Worm (Caenorhabditis elegans) whole organism, L2 larva: ENCODE data around the gene mtl-2.

ENCODE experiments used
- C34F6.9 ChIP-seq: fragments of 150-350 bp; optimal IDR thresholded peaks from 2 replicates; lab custom pipeline; 2014; ENCODE audit warnings: missing biosample characterization, missing genetic modification characterization
- F13H6.1 ChIP-seq: sonication (generic microtip); optimal IDR thresholded peaks from 2 replicates; lab custom pipeline; 2016; ENCODE audit warnings: missing genetic modification characterization, missing compliant biosample characterization
- R02D3.7 ChIP-seq: fragments of 150-350 bp; optimal IDR thresholded peaks from 2 replicates; lab custom pipeline; 2014; ENCODE audit warnings: missing biosample characterization, missing genetic modification characterization
- Y55F3AM.14 ChIP-seq: fragments of 200-800 bp; sonication (Bioruptor generic); optimal IDR thresholded peaks from 2 replicates; lab custom pipeline; 2018; ENCODE audit warnings: mild to moderate bottlenecking, missing genetic modification characterization, missing compliant biosample characterization
- ZK546.5 ChIP-seq: sonication (generic microtip); optimal IDR thresholded peaks from 2 replicates; lab custom pipeline; 2017; ENCODE audit warnings: missing biosample characterization, missing genetic modification characterization
- alr-1 ChIP-seq: fragments of 150-350 bp; optimal IDR thresholded peaks from 2 replicates; lab custom pipeline; 2014; ENCODE audit warnings: missing biosample characterization, missing genetic modification characterization
- aly-2 ChIP-seq: fragments of 150-350 bp; optimal IDR thresholded peaks from 2 replicates; lab custom pipeline; 2014; ENCODE audit warnings: missing biosample characterization, missing genetic modification characterization
- ama-1 ChIP-seq: fragments of 150-350 bp; optimal IDR thresholded peaks from 2 replicates; lab custom pipeline; 2018; ENCODE audit warnings: inconsistent platforms
- blmp-1 ChIP-seq: sonication (generic microtip); optimal IDR thresholded peaks from 2 replicates; lab custom pipeline; 2017; ENCODE audit warnings: missing genetic modification characterization, mild to moderate bottlenecking, missing compliant biosample characterization, antibody characterized with exemption, moderate library complexity; ENCODE audit not compliant: insufficient read depth
- ceh-16 ChIP-seq: fragments of 150-350 bp; optimal IDR thresholded peaks from 2 replicates; lab custom pipeline; 2014; ENCODE audit warnings: missing biosample characterization, missing genetic modification characterization
- ceh-82 ChIP-seq: fragments of 150-350 bp; optimal IDR thresholded peaks from 2 replicates; lab custom pipeline; 2014; ENCODE audit warnings: missing biosample characterization, missing genetic modification characterization
- crh-2 ChIP-seq: sonication (generic microtip); optimal IDR thresholded peaks from 2 replicates; lab custom pipeline; 2017; ENCODE audit warnings: missing biosample characterization, missing genetic modification characterization
- dmd-4 ChIP-seq: sonication (generic microtip); optimal IDR thresholded peaks from 2 replicates; lab custom pipeline; 2017; ENCODE audit warnings: missing biosample characterization, missing genetic modification characterization
- egl-27 ChIP-seq: sonication (generic microtip); optimal IDR thresholded peaks from 3 replicates; lab custom pipeline; 2017; ENCODE audit warnings: missing biosample characterization, missing genetic modification reagents, missing genetic modification characterization
- elt-1 ChIP-seq: fragments of 150-350 bp; optimal IDR thresholded peaks from 2 replicates; lab custom pipeline; 2014; ENCODE audit warnings: missing biosample characterization, missing genetic modification characterization
- elt-3 ChIP-seq: sonication (generic microtip); optimal IDR thresholded peaks from 2 replicates; lab custom pipeline; 2017; ENCODE audit warnings: missing biosample characterization, missing genetic modification characterization
- fos-1 ChIP-seq: fragments of 150-350 bp; optimal IDR thresholded peaks from 2 replicates; lab custom pipeline; 2014; ENCODE audit warnings: missing biosample characterization, missing genetic modification characterization
- gmeb-1 ChIP-seq: fragments of 150-350 bp; optimal IDR thresholded peaks from 2 replicates; lab custom pipeline; 2014; ENCODE audit warnings: missing biosample characterization, missing genetic modification characterization
- lin-11 ChIP-seq: fragments of 150-350 bp; sonication (generic microtip); optimal IDR thresholded peaks from 2 replicates; lab custom pipeline; 2014; ENCODE audit warnings: missing biosample characterization, missing genetic modification characterization, inconsistent platforms, mixed read lengths
- lin-13 ChIP-seq: fragments of 150-350 bp; optimal IDR thresholded peaks from 2 replicates; lab custom pipeline; 2014; ENCODE audit warnings: missing biosample characterization, missing genetic modification reagents, missing genetic modification characterization
- lin-39 ChIP-seq: fragments of 150-350 bp; optimal IDR thresholded peaks from 2 replicates; lab custom pipeline; 2014; ENCODE audit warnings: missing biosample characterization, missing genetic modification reagents, missing genetic modification characterization
- lsy-2 ChIP-seq, 2 experiments: fragments of 150-350 bp in 1 of 2; sonication (generic microtip) in 1 of 2; optimal IDR thresholded peaks; 2 replicates each; lab custom pipeline; 2014 to 2017; ENCODE audit warnings: missing biosample characterization in 2 of 2, missing genetic modification characterization in 2 of 2
- mab-5 ChIP-seq: fragments of 150-350 bp; optimal IDR thresholded peaks from 2 replicates; lab custom pipeline; 2014; ENCODE audit warnings: missing biosample characterization, missing genetic modification characterization
- mbf-1 ChIP-seq: sonication (generic microtip); optimal IDR thresholded peaks from 2 replicates; lab custom pipeline; 2017; ENCODE audit warnings: missing biosample characterization, missing genetic modification characterization
- mdl-1 ChIP-seq, 2 experiments: fragments of 150-350 bp in 1 of 2; sonication (generic microtip) in 1 of 2; optimal IDR thresholded peaks; 2 replicates each; lab custom pipeline; 2017; ENCODE audit warnings: missing biosample characterization in 2 of 2, missing genetic modification characterization in 2 of 2
- nhr-10 ChIP-seq: sonication (generic microtip); optimal IDR thresholded peaks from 2 replicates; lab custom pipeline; 2017; ENCODE audit warnings: missing biosample characterization, missing genetic modification characterization
- nhr-11 ChIP-seq: fragments of 150-350 bp; optimal IDR thresholded peaks from 2 replicates; lab custom pipeline; 2014; ENCODE audit warnings: missing biosample characterization, missing genetic modification characterization
- nhr-12 ChIP-seq: fragments of 150-350 bp; optimal IDR thresholded peaks from 2 replicates; lab custom pipeline; 2014; ENCODE audit warnings: missing biosample characterization, missing genetic modification characterization
- nhr-129 ChIP-seq: fragments of 150-350 bp; optimal IDR thresholded peaks from 2 replicates; lab custom pipeline; 2014; ENCODE audit warnings: missing biosample characterization, missing genetic modification characterization
- nhr-21 ChIP-seq: fragments of 150-350 bp; optimal IDR thresholded peaks from 2 replicates; lab custom pipeline; 2014; ENCODE audit warnings: missing biosample characterization, missing genetic modification characterization
- nhr-23 ChIP-seq: fragments of 150-350 bp; optimal IDR thresholded peaks from 2 replicates; lab custom pipeline; 2014; ENCODE audit warnings: missing biosample characterization, missing genetic modification reagents, missing genetic modification characterization
- nhr-237 ChIP-seq: fragments of 150-350 bp; optimal IDR thresholded peaks from 2 replicates; lab custom pipeline; 2014; ENCODE audit warnings: missing biosample characterization, missing genetic modification characterization
- nhr-25 ChIP-seq: fragments of 150-350 bp; sonication (generic microtip); optimal IDR thresholded peaks from 3 replicates; lab custom pipeline; 2014; ENCODE audit warnings: missing biosample characterization, missing genetic modification characterization
- nhr-6 ChIP-seq: fragments of 150-350 bp; optimal IDR thresholded peaks from 2 replicates; lab custom pipeline; 2014; ENCODE audit warnings: missing biosample characterization, missing genetic modification characterization
- nhr-77 ChIP-seq: fragments of 150-350 bp; optimal IDR thresholded peaks from 2 replicates; lab custom pipeline; 2014; ENCODE audit warnings: missing biosample characterization, missing genetic modification characterization
- peb-1 ChIP-seq: fragments of 150-350 bp; optimal IDR thresholded peaks from 2 replicates; lab custom pipeline; 2014; ENCODE audit warnings: missing biosample characterization, missing genetic modification characterization
- sem-4 ChIP-seq: fragments of 150-350 bp; optimal IDR thresholded peaks from 2 replicates; lab custom pipeline; 2014; ENCODE audit warnings: missing biosample characterization, missing genetic modification reagents, missing genetic modification characterization
- skn-1 ChIP-seq: sonication (generic microtip); optimal IDR thresholded peaks from 2 replicates; lab custom pipeline; 2017; ENCODE audit warnings: missing biosample characterization, missing genetic modification characterization
- sma-3 ChIP-seq: sonication (generic microtip); optimal IDR thresholded peaks from 2 replicates; lab custom pipeline; 2016; ENCODE audit warnings: missing genetic modification reagents, missing genetic modification characterization, missing compliant biosample characterization
- sma-9 ChIP-seq, 2 experiments: fragments of 150-350 bp in 1 of 2; sonication (generic microtip) in 1 of 2; optimal IDR thresholded peaks; 2 replicates each; lab custom pipeline; 2014 to 2016; ENCODE audit warnings: missing genetic modification characterization in 2 of 2, mild to moderate bottlenecking in 1 of 2, missing biosample characterization in 1 of 2, missing compliant biosample characterization in 1 of 2, missing genetic modification reagents in 1 of 2, moderate library complexity in 1 of 2
- snpc-4 ChIP-seq: fragments of 150-350 bp; optimal IDR thresholded peaks from 2 replicates; lab custom pipeline; 2014; ENCODE audit warnings: missing biosample characterization, missing genetic modification characterization
- unc-39 ChIP-seq: fragments of 150-350 bp; optimal IDR thresholded peaks from 2 replicates; lab custom pipeline; 2014; ENCODE audit warnings: missing biosample characterization, missing genetic modification characterization
- unc-55 ChIP-seq: fragments of 150-350 bp; sonication (generic microtip); optimal IDR thresholded peaks from 3 replicates; lab custom pipeline; 2014; ENCODE audit warnings: missing biosample characterization, missing genetic modification reagents, missing genetic modification characterization
- unc-62 ChIP-seq: fragments of 150-350 bp; optimal IDR thresholded peaks from 2 replicates; lab custom pipeline; 2014; ENCODE audit warnings: missing biosample characterization, missing genetic modification reagents, missing genetic modification characterization
- zag-1 ChIP-seq: fragments of 150-350 bp; optimal IDR thresholded peaks from 2 replicates; lab custom pipeline; 2014; ENCODE audit warnings: missing biosample characterization, missing genetic modification characterization
- ztf-1 ChIP-seq: fragments of 200-800 bp; sonication (Bioruptor generic); conservative IDR thresholded peaks from 2 replicates; pipeline ENCODE4 v1.3.6; 2022; ENCODE audit warnings: missing genetic modification characterization, missing compliant biosample characterization
- ztf-11 ChIP-seq: sonication (generic microtip); optimal IDR thresholded peaks from 2 replicates; lab custom pipeline; 2017; ENCODE audit warnings: missing biosample characterization, missing genetic modification characterization
- ztf-4 ChIP-seq: fragments of 150-350 bp; optimal IDR thresholded peaks from 2 replicates; lab custom pipeline; 2014; ENCODE audit warnings: missing biosample characterization, missing genetic modification characterization

mtl-2 gene

DNA sequence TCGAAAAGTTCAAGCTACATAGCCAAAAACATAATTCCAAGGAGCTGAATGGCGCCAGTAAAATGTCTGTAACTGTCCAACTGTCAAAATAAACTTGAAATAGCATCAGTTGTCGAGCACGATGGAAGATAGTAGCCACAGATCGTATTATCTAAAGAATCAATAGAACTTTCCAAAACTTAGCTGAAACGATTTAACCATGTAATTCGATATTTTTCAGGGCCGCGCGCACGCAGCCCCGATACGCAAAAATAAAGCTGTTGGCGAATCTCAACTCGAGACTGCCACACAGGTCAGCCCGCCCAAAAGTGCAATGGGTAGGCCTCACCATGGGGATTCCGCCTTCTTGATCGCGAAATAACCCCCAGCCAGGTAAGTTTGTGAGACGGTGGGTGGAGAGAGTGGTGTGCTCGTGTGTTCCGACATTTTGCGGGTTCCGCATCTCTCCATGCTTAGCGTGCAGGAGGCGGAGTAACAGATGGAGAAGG lies 9.8 kb upstream of the mtl-2 start:
- TF ChIP-seq fos-1: peak; percentile 4
- TF ChIP-seq sma-9 (GFP tag; optimal IDR thresholded peaks at IDR 0.05; lab: Kevin White, UChicago): peak; percentile 40
- no peak for TF ChIP-seq sma-9 (tag; optimal IDR thresholded peaks at IDR 0.05; lab: Kevin White, UChicago)
- TF ChIP-seq C34F6.9 (tag; lab: Kevin White, UChicago): no peak
- no peak for TF ChIP-seq mbf-1 (tag; lab: Kevin White, UChicago)
- no peak for TF ChIP-seq nhr-6
- no peak for TF ChIP-seq ztf-1 (GFP tag; lab: Robert Waterston, UW)
- no peak for TF ChIP-seq nhr-25 (tag; lab: Kevin White, UChicago)
- TF ChIP-seq nhr-23 (tag; lab: Kevin White, UChicago): no peak
- no peak for TF ChIP-seq lin-39 (tag; lab: Kevin White, UChicago)
- TF ChIP-seq crh-2 (tag; lab: Kevin White, UChicago): peak; percentile 61
- no peak for TF ChIP-seq mab-5 (tag; lab: Kevin White, UChicago)
- no peak for TF ChIP-seq ZK546.5 (tag; lab: Kevin White, UChicago)
- TF ChIP-seq F13H6.1 (tag; lab: Kevin White, UChicago): peak; percentile 18
- no peak for TF ChIP-seq sem-4 (tag; lab: Kevin White, UChicago)
- peak; percentile 52 for TF ChIP-seq gmeb-1 (tag; lab: Kevin White, UChicago)
- no peak for TF ChIP-seq R02D3.7 (tag; lab: Kevin White, UChicago)
- TF ChIP-seq dmd-4 (tag; lab: Kevin White, UChicago): no peak
- TF ChIP-seq mdl-1 (tag; optimal IDR thresholded peaks at IDR 0.05; lab: Kevin White, UChicago): no peak
- no peak for TF ChIP-seq ceh-16 (tag; lab: Kevin White, UChicago)
- TF ChIP-seq ama-1 (lab: Kevin White, UChicago): peak; percentile 89
- no peak for TF ChIP-seq blmp-1 (tag; lab: Kevin White, UChicago)
- no peak for TF ChIP-seq nhr-77 (tag; lab: Kevin White, UChicago)
- TF ChIP-seq aly-2: no peak
- peak; percentile 59 for TF ChIP-seq nhr-21 (tag; lab: Kevin White, UChicago)
- TF ChIP-seq nhr-10: no peak
- TF ChIP-seq elt-3 (tag; lab: Kevin White, UChicago): no peak
- TF ChIP-seq alr-1 (tag; lab: Kevin White, UChicago): no peak
- no peak for TF ChIP-seq unc-55
- no peak for TF ChIP-seq ceh-82 (tag; lab: Kevin White, UChicago)
- TF ChIP-seq zag-1 (tag; lab: Kevin White, UChicago): no peak
- TF ChIP-seq nhr-12: no peak
- TF ChIP-seq unc-39 (tag; lab: Kevin White, UChicago): no peak
- TF ChIP-seq sma-3 (GFP tag; lab: Kevin White, UChicago): peak; percentile 72
- no peak for TF ChIP-seq egl-27
- no peak for TF ChIP-seq skn-1
- no peak for TF ChIP-seq ztf-4 (tag; lab: Kevin White, UChicago)
- TF ChIP-seq nhr-11 (tag; lab: Kevin White, UChicago): no peak
- no peak for TF ChIP-seq peb-1 (tag; lab: Kevin White, UChicago)
- peak in 1 of 2 experiments; percentile 42 for TF ChIP-seq lsy-2 (tag; optimal IDR thresholded peaks at IDR 0.05; lab: Kevin White, UChicago)
- TF ChIP-seq snpc-4 (tag; lab: Kevin White, UChicago): peak; percentile 95
- TF ChIP-seq elt-1 (tag; lab: Kevin White, UChicago): no peak
- TF ChIP-seq unc-62 (GFP tag; lab: Kevin White, UChicago): no peak
- TF ChIP-seq nhr-129 (tag; lab: Kevin White, UChicago): no peak
- TF ChIP-seq Y55F3AM.14 (GFP tag; lab: Kevin White, UChicago): peak; percentile 47
- no peak for TF ChIP-seq ztf-11 (tag; lab: Kevin White, UChicago)
- TF ChIP-seq lin-11 (tag; lab: Kevin White, UChicago): no peak
- TF ChIP-seq nhr-237 (tag; lab: Kevin White, UChicago): no peak
- peak; percentile 29 for TF ChIP-seq lin-13 (GFP tag; lab: Kevin White, UChicago)
